Fruit fly (Drosophila melanogaster): Measurements from ENCODE around the gene by.
A peak's percentile ranks its signal among the peaks of the same experiment; 100 is the strongest.

Gene by

DNA sequence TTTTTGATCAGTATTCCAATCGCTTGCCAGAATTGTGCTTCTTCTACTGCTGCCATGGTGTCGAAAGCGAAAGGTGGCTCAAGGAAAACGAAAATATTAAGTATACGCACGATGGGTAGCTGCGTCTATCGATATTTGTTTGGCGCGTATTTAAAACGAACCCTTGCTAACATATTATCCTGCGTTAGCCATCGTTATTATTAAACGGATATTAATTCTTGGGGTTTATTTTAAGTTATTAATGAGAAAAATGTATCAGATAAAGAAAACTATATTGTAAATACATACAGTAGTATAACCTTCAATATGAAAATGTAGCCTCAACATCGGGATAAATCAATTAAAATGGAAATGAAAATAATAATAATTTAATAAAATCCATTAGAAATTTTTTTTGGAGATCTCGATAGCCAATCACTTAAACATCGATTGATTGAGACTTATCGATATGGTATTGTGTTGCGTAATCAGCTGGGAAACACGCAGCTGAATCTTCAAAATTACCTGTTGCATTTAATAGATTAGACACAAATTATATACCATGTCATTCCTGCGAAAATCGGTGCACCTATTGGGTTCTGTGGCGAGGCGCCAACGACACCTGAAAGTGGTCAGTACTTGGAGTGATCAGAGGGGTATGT, 22.6 kb upstream of the by start, which contains the start of the genes CG9386 and BckdhA (continued):
- TF ChIP-seq CG32767 (GFP tag; IDR thresholded peaks at IDR 0.05) (0 out of 2 replicates have a peak, but pooled peaks have one; percentile 38), CG10147 (GFP tag; optimal IDR thresholded peaks at IDR 0.05) (peak; percentile 42), zfh2 (GFP tag; optimal IDR thresholded peaks at IDR 0.05) (peak; percentile 58), CG9876 (GFP tag; optimal IDR thresholded peaks at IDR 0.05) (peak; percentile 26), CG11456 (GFP tag; IDR thresholded peaks at IDR 0.05) (peak; percentile 57; the same call in 2 of the 3 replicates), trem (tag; optimal IDR thresholded peaks at IDR 0.05) (peak; percentile 52), CG3838 (GFP tag; optimal IDR thresholded peaks at IDR 0.05) (no peak), Blimp-1 (GFP tag; optimal IDR thresholded peaks at IDR 0.05) (peak; percentile 65), ranshi (GFP tag; IDR thresholded peaks at IDR 0.05) (0 out of 2 replicates have a peak, but pooled peaks have one; percentile 26), CG18262 (tag; optimal IDR thresholded peaks at IDR 0.05) (peak; percentile 56), Sin3A (optimal IDR thresholded peaks at IDR 0.05) (peak; percentile 24), Ravus (GFP tag; IDR thresholded peaks at IDR 0.05) (no peak), Spps (tag; optimal IDR thresholded peaks at IDR 0.05) (no peak), tna (GFP tag; IDR thresholded peaks at IDR 0.05; ENCODE audit: partially characterized antibody) (no peak), Dll (GFP tag; IDR thresholded peaks at IDR 0.05; ENCODE audit: partially characterized antibody) (peak; percentile 85), ems (GFP tag; optimal IDR thresholded peaks at IDR 0.05) (peak; percentile 53), CHES-1-like (GFP tag; optimal IDR thresholded peaks at IDR 0.05) (peak; percentile 61), CG10979 (tag; optimal IDR thresholded peaks at IDR 0.05) (peak; percentile 76), ATbp (GFP tag; optimal IDR thresholded peaks at IDR 0.05) (no peak), NC2β (GFP tag; optimal IDR thresholded peaks at IDR 0.05) (peak; percentile 11), Tbp (GFP tag; optimal IDR thresholded peaks at IDR 0.05) (no peak), CG2712 (tag; optimal IDR thresholded peaks at IDR 0.05) (peak; percentile 64), CG9817 (tag; optimal IDR thresholded peaks at IDR 0.05) (peak; percentile 63), CG3995 (GFP tag; optimal IDR thresholded peaks at IDR 0.05) (peak; percentile 89), Bteb2 (GFP tag; optimal IDR thresholded peaks at IDR 0.05) (peak; percentile 35), dimm (GFP tag; IDR thresholded peaks at IDR 0.05) (no peak), Dref (GFP tag; IDR thresholded peaks at IDR 0.05) (peak; percentile 70), Dad (GFP tag; optimal IDR thresholded peaks at IDR 0.05) (peak; percentile 20), tgo (GFP tag; IDR thresholded peaks at IDR 0.05) (peak; percentile 39; the same call in 1 of the 3 replicates), Nf-YA (GFP tag; IDR thresholded peaks at IDR 0.05) (no peak), CG34376 (GFP tag; optimal IDR thresholded peaks at IDR 0.05) (peak; percentile 46), HmgZ (tag; optimal IDR thresholded peaks at IDR 0.05) (peak; percentile 21), CG9215 (GFP tag; IDR thresholded peaks at IDR 0.05) (peak; percentile 49), CG31365 (tag; optimal IDR thresholded peaks at IDR 0.05) (no peak), CG30020 (tag; optimal IDR thresholded peaks at IDR 0.05) (peak; percentile 26), CG14014 (GFP tag; IDR thresholded peaks at IDR 0.05) (peak; percentile 46; the same call in 1 of the 2 replicates), CG7987 (GFP tag; optimal IDR thresholded peaks at IDR 0.05) (no peak), Hsf (GFP tag; optimal IDR thresholded peaks at IDR 0.05) (peak; percentile 59), Sry-β (GFP tag; optimal IDR thresholded peaks at IDR 0.05) (peak; percentile 33), pan (optimal IDR thresholded peaks at IDR 0.05) (no peak), pan (GFP tag; optimal IDR thresholded peaks at IDR 0.05 in 1 of 2, IDR thresholded peaks at IDR 0.05 in 1 of 2) (peak in 1 of 2 experiments; percentile 55), lmd (GFP tag; IDR thresholded peaks at IDR 0.05) (peak; percentile 48; the same call in 1 of the 2 replicates), slp2 (GFP tag; optimal IDR thresholded peaks at IDR 0.05) (peak; percentile 6), kah (GFP tag; optimal IDR thresholded peaks at IDR 0.05) (peak; percentile 72), fd96Cb (tag; optimal IDR thresholded peaks at IDR 0.05) (peak; percentile 31), kay (GFP tag; optimal IDR thresholded peaks at IDR 0.05) (peak; percentile 11), CG15011 (GFP tag; optimal IDR thresholded peaks at IDR 0.05) (no peak), Lpt (GFP tag; optimal IDR thresholded peaks at IDR 0.05) (no peak), fru (optimal IDR thresholded peaks at IDR 0.05) (no peak), unpg (GFP tag; optimal IDR thresholded peaks at IDR 0.05) (peak; percentile 16), mirr (GFP tag; optimal IDR thresholded peaks at IDR 0.05) (no peak)
